Fruit fly (Drosophila melanogaster) whole organism, pupa: ENCODE results near the gene Cdc50.

Source experiments
- CG10348 ChIP-seq: fragments of 200-800 bp; sonication (Bioruptor generic); IDR thresholded peaks from 2 replicates; pipeline ENCODE4 v1.3.6; 2022; ENCODE audit warnings: missing biosample characterization, missing genetic modification characterization
- CG12605 ChIP-seq: fragments of 200-800 bp; sonication (Bioruptor generic); IDR thresholded peaks from 2 replicates; pipeline ENCODE4 v1.3.6; 2022; ENCODE audit warnings: missing biosample characterization, missing genetic modification characterization
- CG13204 ChIP-seq: fragments of 200-800 bp; sonication (Bioruptor generic); optimal IDR thresholded peaks from 2 replicates; lab custom pipeline; 2018; ENCODE audit warnings: missing biosample characterization, mild to moderate bottlenecking, missing genetic modification characterization, moderate library complexity
- CG14655 ChIP-seq: fragments of 200-800 bp; sonication (Bioruptor generic); optimal IDR thresholded peaks from 3 replicates; lab custom pipeline; 2017; ENCODE audit warnings: mild to moderate bottlenecking, missing biosample characterization, missing genetic modification reagents, missing genetic modification characterization
- CG15710 ChIP-seq: fragments of 200-800 bp; sonication (Bioruptor generic); optimal IDR thresholded peaks from 2 replicates; lab custom pipeline; 2018; ENCODE audit warnings: missing biosample characterization, mild to moderate bottlenecking, missing genetic modification characterization, moderate library complexity
- CG32121 ChIP-seq: fragments of 200-800 bp; sonication (Bioruptor generic); IDR thresholded peaks from 2 replicates; pipeline ENCODE4 v1.3.6; 2022; ENCODE audit warnings: missing biosample characterization, missing genetic modification characterization
- CG34367 ChIP-seq: fragments of 200-800 bp; sonication (Bioruptor generic); optimal IDR thresholded peaks from 2 replicates; lab custom pipeline; 2018; ENCODE audit warnings: missing biosample characterization, mild to moderate bottlenecking, missing genetic modification characterization
- CG4496 ChIP-seq: fragments of 200-800 bp; sonication (Bioruptor generic); IDR thresholded peaks from 3 replicates; pipeline ENCODE4 v1.3.6; 2022; ENCODE audit warnings: missing biosample characterization, missing genetic modification characterization
- CG8159 ChIP-seq: fragments of 200-800 bp; sonication (Bioruptor generic); optimal IDR thresholded peaks from 3 replicates; lab custom pipeline; 2018; ENCODE audit warnings: missing biosample characterization, mild to moderate bottlenecking, missing genetic modification characterization, moderate library complexity
- EcR ChIP-seq: fragments of 200-800 bp; sonication (Bioruptor generic); optimal IDR thresholded peaks from 3 replicates; lab custom pipeline; 2019; ENCODE audit warnings: missing biosample characterization, missing genetic modification characterization, mild to moderate bottlenecking, moderate library complexity, missing genetic modification reagents
- Ets98B ChIP-seq: fragments of 200-800 bp; sonication (Bioruptor generic); IDR thresholded peaks from 2 replicates; pipeline ENCODE4 v1.3.6; 2022; ENCODE audit warnings: missing biosample characterization, missing genetic modification characterization
- Snoo ChIP-seq: fragments of 200-800 bp; sonication (Bioruptor generic); optimal IDR thresholded peaks from 3 replicates; lab custom pipeline; 2017; ENCODE audit warnings: missing biosample characterization, mild to moderate bottlenecking, missing genetic modification characterization, inconsistent platforms
- gl ChIP-seq: fragments of 200-800 bp; sonication (Bioruptor generic); optimal IDR thresholded peaks from 2 replicates; lab custom pipeline; 2018; ENCODE audit warnings: missing biosample characterization, mild to moderate bottlenecking, missing genetic modification characterization
- rn ChIP-seq: fragments of 200-800 bp; sonication (Bioruptor generic); IDR thresholded peaks from 2 replicates; pipeline ENCODE4 v1.3.6; 2022; ENCODE audit warnings: missing biosample characterization, missing genetic modification characterization

DNA sequence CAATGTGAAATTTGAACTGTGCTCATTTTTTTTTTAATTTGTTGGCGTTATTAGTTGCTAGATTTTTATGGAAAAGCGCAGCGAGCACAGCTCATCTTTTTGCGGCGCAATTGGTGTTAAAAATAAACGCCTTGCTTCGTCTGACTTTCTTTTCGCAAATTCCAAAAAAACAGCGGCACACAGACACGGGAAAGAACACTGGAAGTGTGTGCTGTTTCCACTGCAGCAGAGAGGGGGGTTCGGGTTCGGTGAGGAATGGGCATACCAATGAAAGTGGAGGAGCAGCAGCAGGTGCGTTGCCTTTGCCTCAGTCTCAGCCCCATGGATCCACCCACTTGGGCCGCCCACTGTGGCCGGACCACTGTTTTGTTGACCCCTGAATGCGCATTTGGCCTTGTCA, 1.3 kb upstream of the Cdc50 start:
- no peak for TF ChIP-seq CG32121 (GFP tag; lab: Robert Waterston, UW)
- TF ChIP-seq CG4496 = no peak
- no peak for TF ChIP-seq EcR (GFP tag; lab: Kevin White, UChicago)
- TF ChIP-seq gl (tag; lab: Kevin White, UChicago) = no peak
- no peak for TF ChIP-seq CG8159
- TF ChIP-seq CG34367 (tag; lab: Kevin White, UChicago) = no peak
- no peak for TF ChIP-seq Ets98B (GFP tag; lab: Robert Waterston, UW)
- no peak for TF ChIP-seq CG10348 (GFP tag; lab: Robert Waterston, UW)
- TF ChIP-seq Snoo (tag; lab: Kevin White, UChicago) = no peak
- no peak for TF ChIP-seq rn (GFP tag; lab: Robert Waterston, UW)
- no peak for TF ChIP-seq CG12605 (GFP tag; lab: Robert Waterston, UW)
- TF ChIP-seq CG13204 (GFP tag; lab: Kevin White, UChicago) = no peak
- TF ChIP-seq CG15710 (tag; lab: Kevin White, UChicago) = no peak
- TF ChIP-seq CG14655 (GFP tag; lab: Kevin White, UChicago) = no peak
